Fruit fly (Drosophila melanogaster) whole organism, embryonic: ENCODE data around the gene Gnpat.

ENCODE experiments used
- Adf1 ChIP-seq: fragments of 200-800 bp; sonication (Bioruptor generic); IDR thresholded peaks from 2 replicates; pipeline ENCODE4 v1.3.6; 2022; ENCODE audit warnings: missing biosample characterization, missing genetic modification characterization
- Aef1 ChIP-seq: fragments of 200-800 bp; sonication (Bioruptor generic); IDR thresholded peaks from 3 replicates; pipeline ENCODE4 v1.3.6; 2022; ENCODE audit warnings: missing biosample characterization, missing genetic modification characterization
- Awh ChIP-seq: fragments of 200-800 bp; sonication (Bioruptor generic); IDR thresholded peaks from 2 replicates; pipeline ENCODE4, ENCODE4 v1.3.6; 2022; ENCODE audit warnings: missing biosample characterization, missing genetic modification characterization
- B-H2 ChIP-seq: fragments of 200-800 bp; sonication (Bioruptor generic); optimal IDR thresholded peaks from 2 replicates; lab custom pipeline; 2018; ENCODE audit warnings: missing biosample characterization, mild to moderate bottlenecking, missing genetic modification characterization
- CG10543 ChIP-seq: fragments of 200-800 bp; sonication (Bioruptor generic); optimal IDR thresholded peaks from 3 replicates; lab custom pipeline; 2017; ENCODE audit warnings: missing biosample characterization, mild to moderate bottlenecking, missing genetic modification characterization, moderate library complexity
- CG10565 ChIP-seq: fragments of 200-800 bp; sonication (Bioruptor generic); optimal IDR thresholded peaks from 3 replicates; lab custom pipeline; 2016; ENCODE audit warnings: missing biosample characterization, mild to moderate bottlenecking, missing genetic modification characterization
- CG10979 ChIP-seq: fragments of 200-800 bp; sonication (Bioruptor generic); optimal IDR thresholded peaks from 2 replicates; lab custom pipeline; 2018; ENCODE audit warnings: missing biosample characterization, mild to moderate bottlenecking, missing genetic modification characterization, moderate library complexity
- CG11696 ChIP-seq: fragments of 200-800 bp; sonication (Bioruptor generic); IDR thresholded peaks from 2 replicates; pipeline ENCODE4 v1.3.6; 2022; ENCODE audit warnings: missing biosample characterization, missing genetic modification characterization
- CG12769 ChIP-seq: fragments of 200-800 bp; sonication (Bioruptor generic); optimal IDR thresholded peaks from 2 replicates; lab custom pipeline; 2019; ENCODE audit warnings: missing biosample characterization, mild to moderate bottlenecking, missing genetic modification characterization, moderate library complexity
- CG13123 ChIP-seq: fragments of 200-800 bp; sonication (Bioruptor generic); optimal IDR thresholded peaks from 2 replicates; lab custom pipeline; 2016; ENCODE audit warnings: missing biosample characterization, missing genetic modification characterization
- CG13424 ChIP-seq: fragments of 200-800 bp; sonication (Bioruptor generic); optimal IDR thresholded peaks from 2 replicates; lab custom pipeline; 2019; ENCODE audit warnings: missing biosample characterization, mild to moderate bottlenecking, missing genetic modification characterization, moderate library complexity
- CG13624 ChIP-seq: fragments of 200-800 bp; sonication (Bioruptor generic); optimal IDR thresholded peaks from 2 replicates; lab custom pipeline; 2016; ENCODE audit warnings: missing biosample characterization, missing genetic modification characterization
- CG13775 ChIP-seq: fragments of 200-800 bp; sonication (Bioruptor generic); optimal IDR thresholded peaks from 3 replicates; lab custom pipeline; 2017; ENCODE audit warnings: missing biosample characterization, mild to moderate bottlenecking, missing genetic modification characterization
- CG18619 ChIP-seq: fragments of 200-800 bp; sonication (Bioruptor generic); optimal IDR thresholded peaks from 3 replicates; lab custom pipeline; 2017; ENCODE audit warnings: missing biosample characterization, mild to moderate bottlenecking, missing genetic modification characterization
- CG5180 ChIP-seq: fragments of 200-800 bp; sonication (Bioruptor generic); optimal IDR thresholded peaks from 3 replicates; lab custom pipeline; 2017; ENCODE audit warnings: missing biosample characterization, missing genetic modification characterization, mild to moderate bottlenecking, moderate library complexity, missing genetic modification reagents
- CG6272 ChIP-seq: fragments of 200-800 bp; sonication (Bioruptor generic); IDR thresholded peaks from 2 replicates; pipeline ENCODE4 v1.3.6; 2022; ENCODE audit warnings: missing biosample characterization, missing genetic modification characterization
- CG6791 ChIP-seq: fragments of 200-800 bp; sonication (Bioruptor generic); IDR thresholded peaks from 3 replicates; pipeline ENCODE4 v1.3.6; 2022; ENCODE audit warnings: missing biosample characterization, missing genetic modification characterization; ENCODE audit not compliant: partially characterized antibody
- CG6854 ChIP-seq: fragments of 200-800 bp; sonication (Bioruptor generic); optimal IDR thresholded peaks from 3 replicates; lab custom pipeline; 2017; ENCODE audit warnings: missing biosample characterization, mild to moderate bottlenecking, missing genetic modification characterization
- CHES-1-like ChIP-seq: fragments of 200-800 bp; sonication (Bioruptor generic); optimal IDR thresholded peaks from 2 replicates; lab custom pipeline; 2016; ENCODE audit warnings: missing biosample characterization, missing genetic modification characterization
- Chrac-16 ChIP-seq: fragments of 200-800 bp; sonication (Bioruptor generic); optimal IDR thresholded peaks from 3 replicates; lab custom pipeline; 2016; ENCODE audit warnings: missing biosample characterization, missing genetic modification characterization
- Doc2 ChIP-seq: fragments of 200-800 bp; sonication (Bioruptor generic); IDR thresholded peaks from 2 replicates; pipeline ENCODE4 v1.3.6; 2022; ENCODE audit warnings: missing biosample characterization, missing genetic modification characterization
- Elba2 ChIP-seq: fragments of 200-800 bp; sonication (Bioruptor generic); optimal IDR thresholded peaks from 3 replicates; lab custom pipeline; 2016; ENCODE audit warnings: missing biosample characterization, missing genetic modification characterization
- Ets65A ChIP-seq: fragments of 200-800 bp; sonication (Bioruptor generic); peaks from one replicate; lab custom pipeline; 2016; ENCODE audit warnings: missing biosample characterization, missing genetic modification characterization
- Hr39 ChIP-seq: fragments of >200 bp; optimal IDR thresholded peaks from 2 replicates; lab custom pipeline; 2017
- Hr78 ChIP-seq, 2 experiments: fragments of 200-800 bp in 1 of 2; fragments of >200 bp in 1 of 2; sonication (Bioruptor generic) in 1 of 2; optimal IDR thresholded peaks; 2 replicates each; lab custom pipeline; 2017 to 2019; ENCODE audit warnings: missing biosample characterization in 2 of 2, missing genetic modification characterization in 2 of 2, mild to moderate bottlenecking in 1 of 2, moderate library complexity in 1 of 2
- Nf-YB ChIP-seq: fragments of 200-800 bp; sonication (Bioruptor generic); optimal IDR thresholded peaks from 3 replicates; lab custom pipeline; 2019; ENCODE audit warnings: missing biosample characterization, mild to moderate bottlenecking, missing genetic modification characterization, moderate library complexity
- Side ChIP-seq: fragments of 200-800 bp; sonication (Bioruptor generic); optimal IDR thresholded peaks from 2 replicates; lab custom pipeline; 2016; ENCODE audit warnings: missing biosample characterization, missing genetic modification characterization
- Six4 ChIP-seq: fragments of 200-800 bp; sonication (Bioruptor generic); optimal IDR thresholded peaks from 2 replicates; lab custom pipeline; 2016; ENCODE audit warnings: missing biosample characterization, missing genetic modification characterization
- Usf ChIP-seq: fragments of 200-800 bp; sonication (Bioruptor generic); optimal IDR thresholded peaks from 2 replicates; lab custom pipeline; 2017; ENCODE audit warnings: missing genotype, missing biosample characterization, missing genetic modification characterization
- Vsx1 ChIP-seq: fragments of 200-800 bp; sonication (Bioruptor generic); optimal IDR thresholded peaks from 2 replicates; lab custom pipeline; 2017; ENCODE audit warnings: missing biosample characterization, mild to moderate bottlenecking, missing genetic modification characterization, missing genetic modification reagents
- ac ChIP-seq: fragments of 200-800 bp; sonication (Bioruptor generic); optimal IDR thresholded peaks from 3 replicates; lab custom pipeline; 2017; ENCODE audit warnings: missing biosample characterization, mild to moderate bottlenecking, missing genetic modification characterization
- al ChIP-seq: fragments of 200-800 bp; sonication (Bioruptor generic); IDR thresholded peaks from 2 replicates; pipeline ENCODE4 v1.3.6; 2022; ENCODE audit warnings: missing biosample characterization, missing genetic modification characterization
- ara ChIP-seq: fragments of 200-800 bp; sonication (Bioruptor generic); IDR thresholded peaks from 2 replicates; pipeline ENCODE4 v1.3.6; 2022; ENCODE audit warnings: missing biosample characterization, missing genetic modification characterization
- az2 ChIP-seq: fragments of 200-800 bp; sonication (Bioruptor generic); optimal IDR thresholded peaks from 3 replicates; lab custom pipeline; 2016; ENCODE audit warnings: missing biosample characterization, missing genetic modification characterization
- cato ChIP-seq: fragments of 200-800 bp; sonication (Bioruptor generic); optimal IDR thresholded peaks from 2 replicates; lab custom pipeline; 2016; ENCODE audit warnings: missing biosample characterization, missing genetic modification characterization, borderline replicate concordance
- croc ChIP-seq: fragments of 200-800 bp; sonication (Bioruptor generic); conservative IDR thresholded peaks from 3 replicates; pipeline ENCODE4 v1.3.6; 2022; ENCODE audit warnings: missing biosample characterization, missing genetic modification characterization
- dati ChIP-seq: fragments of 200-800 bp; sonication (Bioruptor generic); IDR thresholded peaks from 2 replicates; pipeline ENCODE4 v1.3.6; 2022; ENCODE audit warnings: missing biosample characterization, missing genetic modification characterization
- disco-r ChIP-seq: fragments of 200-800 bp; sonication (Bioruptor generic); optimal IDR thresholded peaks from 2 replicates; lab custom pipeline; 2016; ENCODE audit warnings: missing biosample characterization, missing genetic modification characterization
- dm ChIP-seq: fragments of 200-800 bp; sonication (Bioruptor generic); optimal IDR thresholded peaks from 3 replicates; lab custom pipeline; 2016; ENCODE audit warnings: missing biosample characterization, missing genetic modification characterization
- dmrt99B ChIP-seq: fragments of 200-800 bp; sonication (Bioruptor generic); optimal IDR thresholded peaks from 2 replicates; lab custom pipeline; 2018; ENCODE audit warnings: missing biosample characterization, mild to moderate bottlenecking, missing genetic modification characterization, moderate library complexity
- emc ChIP-seq: fragments of 200-800 bp; sonication (Bioruptor generic); optimal IDR thresholded peaks from 2 replicates; lab custom pipeline; 2016; ENCODE audit warnings: missing biosample characterization, missing genetic modification characterization
- eve ChIP-seq, 2 experiments: fragments of >200 bp; optimal IDR thresholded peaks; 2 replicates each; lab custom pipeline; 2017; ENCODE audit warnings: missing biosample characterization in 2 of 2, missing genetic modification characterization in 2 of 2
- ftz-f1 ChIP-seq: fragments of 200-800 bp; sonication (Bioruptor generic); optimal IDR thresholded peaks from 2 replicates; lab custom pipeline; 2016; ENCODE audit warnings: missing biosample characterization, missing genetic modification characterization
- gro ChIP-seq: fragments of 200-800 bp; sonication (Bioruptor generic); optimal IDR thresholded peaks from 2 replicates; lab custom pipeline; 2016; ENCODE audit warnings: missing biosample characterization, missing genetic modification characterization
- insv ChIP-seq, 2 experiments: fragments of 200-800 bp; sonication (Bioruptor generic); optimal IDR thresholded peaks; 3 replicates each; lab custom pipeline; 2016 to 2018; ENCODE audit warnings: missing biosample characterization in 2 of 2, missing genetic modification characterization in 2 of 2
- klu ChIP-seq: fragments of 200-800 bp; sonication (Bioruptor generic); IDR thresholded peaks from 2 replicates; pipeline ENCODE4 v1.3.6; 2022; ENCODE audit warnings: missing biosample characterization, missing genetic modification characterization
- lbe ChIP-seq: fragments of 200-800 bp; sonication (Bioruptor generic); optimal IDR thresholded peaks from 2 replicates; lab custom pipeline; 2016; ENCODE audit warnings: missing biosample characterization, mild to moderate bottlenecking, missing genetic modification characterization
- rib ChIP-seq: fragments of 200-800 bp; sonication (Bioruptor generic); IDR thresholded peaks from 2 replicates; pipeline ENCODE4 v1.3.6; 2022; ENCODE audit warnings: missing biosample characterization, missing genetic modification characterization
- so ChIP-seq: fragments of 200-800 bp; sonication (Bioruptor generic); IDR thresholded peaks from 3 replicates; pipeline ENCODE4 v1.3.6; 2022; ENCODE audit warnings: missing biosample characterization, missing genetic modification characterization
- sr ChIP-seq: fragments of 200-800 bp; sonication (Bioruptor generic); IDR thresholded peaks from 3 replicates; pipeline ENCODE4 v1.3.6; 2022; ENCODE audit warnings: missing biosample characterization, missing genetic modification characterization
- tio ChIP-seq: fragments of 200-800 bp; sonication (Bioruptor generic); optimal IDR thresholded peaks from 2 replicates; lab custom pipeline; 2017; ENCODE audit warnings: missing biosample characterization, missing genetic modification characterization, inconsistent platforms
- z ChIP-seq: fragments of 200-800 bp; sonication (Bioruptor generic); IDR thresholded peaks from 3 replicates; pipeline ENCODE4 v1.3.6; 2022; ENCODE audit warnings: missing biosample characterization, missing genetic modification characterization

The Gnpat gene

DNA sequence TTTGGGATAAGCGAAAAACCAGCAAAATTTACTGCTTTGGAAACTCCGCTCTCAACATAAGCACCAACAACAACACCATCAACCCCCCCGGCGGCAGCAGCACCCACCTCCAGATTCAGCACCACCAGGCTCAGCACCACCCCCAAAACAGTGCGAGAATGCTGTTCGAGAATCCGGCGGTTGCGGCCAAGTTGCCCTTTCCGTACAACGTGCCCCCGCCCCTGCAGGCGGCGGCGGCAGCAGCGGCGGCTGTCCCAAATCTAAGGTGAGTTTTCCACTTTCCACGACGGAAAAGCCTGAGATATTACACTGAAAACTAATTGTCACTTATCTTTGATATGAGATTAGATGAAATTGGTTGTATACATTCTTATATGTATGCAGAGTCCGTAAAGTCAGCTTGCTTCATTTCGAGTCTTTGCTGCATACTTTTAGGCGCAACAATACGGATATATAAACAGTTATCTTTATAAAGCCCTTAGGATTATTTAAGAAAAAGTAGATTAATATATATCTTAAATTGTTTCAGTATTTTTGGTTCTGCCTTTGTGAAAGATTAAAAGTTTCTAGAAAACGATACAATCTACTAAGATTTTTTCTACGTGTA, 28.8 kb upstream of the Gnpat start (continued):
- TF ChIP-seq Side (GFP tag; lab: Kevin White, UChicago) (no peak), ara (GFP tag; lab: Robert Waterston, UW) (no peak), croc (GFP tag; lab: Robert Waterston, UW) (no peak), CG10979 (tag; lab: Kevin White, UChicago) (peak; percentile 46), Doc2 (no peak), emc (GFP tag; lab: Kevin White, UChicago) (no peak), ftz-f1 (GFP tag; lab: Kevin White, UChicago) (no peak), disco-r (no peak), Aef1 (GFP tag; lab: Robert Waterston, UW) (no peak), Nf-YB (GFP tag; lab: Kevin White, UChicago) (no peak), cato (GFP tag; lab: Kevin White, UChicago) (no peak), Usf (no peak), gro (GFP tag; lab: Kevin White, UChicago) (no peak), so (GFP tag; lab: Robert Waterston, UW) (0 out of 3 replicates have a peak, but pooled peaks have one; percentile 25), Six4 (GFP tag; lab: Kevin White, UChicago) (peak; percentile 11), lbe (GFP tag; lab: Kevin White, UChicago) (no peak), dmrt99B (peak; percentile 47), rib (GFP tag; lab: Robert Waterston, UW) (no peak), tio (GFP tag; lab: Kevin White, UChicago) (peak; percentile 45), CG6791 (no peak), CG13775 (peak; percentile 5), insv (GFP tag; optimal IDR thresholded peaks at IDR 0.05; lab: Kevin White, UChicago) (no peak), z (GFP tag; lab: Robert Waterston, UW) (no peak), CG13424 (peak; percentile 25), CG13624 (GFP tag; lab: Kevin White, UChicago) (no peak), CG6272 (GFP tag; lab: Robert Waterston, UW) (no peak), eve (GFP tag; optimal IDR thresholded peaks at IDR 0.05; lab: Kevin White, UChicago) (peak in 1 of 2 experiments; percentile 39), CG11696 (GFP tag; lab: Robert Waterston, UW) (no peak), CG12769 (no peak), dm (no peak), al (GFP tag; lab: Robert Waterston, UW) (no peak), Ets65A (peak; percentile 71), ac (no peak), Awh (GFP tag; lab: Robert Waterston, UW) (no peak), CG5180 (GFP tag; lab: Kevin White, UChicago) (no peak), Hr78 (GFP tag; optimal IDR thresholded peaks at IDR 0.05; lab: Kevin White, UChicago) (no peak), dati (GFP tag; lab: Robert Waterston, UW) (no peak), B-H2 (no peak), CG10565 (no peak), Chrac-16 (GFP tag; lab: Kevin White, UChicago) (peak; percentile 8), az2 (GFP tag; lab: Kevin White, UChicago) (peak; percentile 22), sr (GFP tag; lab: Robert Waterston, UW) (no peak), klu (GFP tag; lab: Robert Waterston, UW) (no peak), CG18619 (GFP tag; lab: Kevin White, UChicago) (peak; percentile 28), CG13123 (GFP tag; lab: Kevin White, UChicago) (no peak), CG6854 (no peak), CHES-1-like (no peak), Elba2 (GFP tag; lab: Kevin White, UChicago) (no peak), Adf1 (GFP tag; lab: Robert Waterston, UW) (no peak), Vsx1 (GFP tag; lab: Kevin White, UChicago) (no peak), CG10543 (GFP tag; lab: Kevin White, UChicago) (no peak), Hr39 (lab: Kevin White, UChicago) (no peak)
